Worm (Caenorhabditis elegans): ENCODE results near the gene R52.6.

- TF ChIP-seq ekl-4 (GFP tag; IDR thresholded peaks at IDR 0.05) (no peak), Y53F4B.3 (GFP tag; IDR thresholded peaks at IDR 0.05) (no peak), snpc-4 (GFP tag; optimal IDR thresholded peaks at IDR 0.05) (no peak), snpc-4 (tag; optimal IDR thresholded peaks at IDR 0.05) (no peak), ama-1 (optimal IDR thresholded peaks at IDR 0.05) (no peak), ama-1 (GFP tag; optimal IDR thresholded peaks at IDR 0.05) (no peak), gei-17 (GFP tag; optimal IDR thresholded peaks at IDR 0.05) (no peak), madf-3 (GFP tag; IDR thresholded peaks at IDR 0.05) (no peak), F55B11.4 (tag; optimal IDR thresholded peaks at IDR 0.05; ENCODE audit: borderline replicate concordance, insufficient read depth) (no peak), cebp-1 (GFP tag; IDR thresholded peaks at IDR 0.05) (no peak), cebp-1 (tag; optimal IDR thresholded peaks at IDR 0.05) (no peak), T07F8.4 (tag; optimal IDR thresholded peaks at IDR 0.05) (no peak), hlh-26 (GFP tag; conservative IDR thresholded peaks at IDR 0.05) (no peak), lsl-1 (GFP tag; optimal IDR thresholded peaks at IDR 0.05) (no peak), bed-2 (GFP tag; IDR thresholded peaks at IDR 0.05) (no peak), aptf-2 (GFP tag; conservative IDR thresholded peaks at IDR 0.05) (no peak), unc-62 (GFP tag; optimal IDR thresholded peaks at IDR 0.05) (no peak)
These were observed 29.1 kb downstream of the R52.6 start, which contains the start of the genes T16A1.5 and fbxc-49 for ce11 chrII:2083726-2084179.
